Fruit fly (Drosophila melanogaster) Kc167 (cell line): ENCODE results near the gene CG1840.

Experiments
- insv ChIP-seq: fragments of >200 bp; optimal IDR thresholded peaks from 3 replicates; lab custom pipeline; 2018; ENCODE audit warnings: missing external identifiers
- psq ChIP-seq: fragments of >200 bp; optimal IDR thresholded peaks from 2 replicates; lab custom pipeline; 2017; ENCODE audit warnings: missing external identifiers

- no peak for TF ChIP-seq psq
- TF ChIP-seq insv, result no peak
These were observed 3.6 kb downstream of the CG1840 start, which contains the start of gene sicily for dm6 chrX:11891682-11892179.
